Worm (Caenorhabditis elegans) whole organism, L4 larva: Measurements from ENCODE around the gene ifbp-1.

ENCODE experiments used
- F10B5.3 ChIP-seq: sonication (generic microtip); optimal IDR thresholded peaks from 2 replicates; lab custom pipeline; 2016; ENCODE audit warnings: mild to moderate bottlenecking, missing genetic modification characterization, missing compliant biosample characterization
- F26F4.8 ChIP-seq: fragments of 200-800 bp; sonication (Bioruptor generic); conservative IDR thresholded peaks from 2 replicates; pipeline ENCODE4 v1.3.6; 2022; ENCODE audit warnings: missing genetic modification characterization, missing compliant biosample characterization
- F49E8.2 ChIP-seq: sonication (generic microtip); optimal IDR thresholded peaks from 2 replicates; lab custom pipeline; 2016; ENCODE audit warnings: missing compliant biosample characterization, mild to moderate bottlenecking, missing genetic modification characterization, borderline replicate concordance
- T20F7.1 ChIP-seq: fragments of 200-800 bp; sonication (Bioruptor generic); optimal IDR thresholded peaks from 2 replicates; lab custom pipeline; 2018; ENCODE audit warnings: mild to moderate bottlenecking, missing genetic modification characterization, missing compliant biosample characterization
- Y48G9A.11 ChIP-seq: fragments of 200-800 bp; sonication (Bioruptor generic); IDR thresholded peaks from 2 replicates; pipeline ENCODE4 v1.3.6; 2022; ENCODE audit warnings: missing genetic modification reagents, missing genetic modification characterization, missing compliant biosample characterization
- ZK337.2 ChIP-seq: fragments of 200-800 bp; sonication (Bioruptor generic); IDR thresholded peaks from 2 replicates; pipeline ENCODE4 v1.3.6; 2022; ENCODE audit warnings: missing genetic modification reagents, missing genetic modification characterization, missing compliant biosample characterization
- aha-1 ChIP-seq: fragments of 150-350 bp; peaks from one replicate; lab custom pipeline; 2014; ENCODE audit warnings: missing biosample characterization, missing genetic modification characterization
- aly-2 ChIP-seq: sonication (generic microtip); optimal IDR thresholded peaks from 2 replicates; lab custom pipeline; 2018; ENCODE audit warnings: missing biosample characterization, missing genetic modification characterization
- attf-4 ChIP-seq: sonication (generic microtip); optimal IDR thresholded peaks from 3 replicates; lab custom pipeline; 2017; ENCODE audit warnings: missing biosample characterization, missing genetic modification characterization
- ceh-28 ChIP-seq: fragments of 150-350 bp; optimal IDR thresholded peaks from 2 replicates; lab custom pipeline; 2014; ENCODE audit warnings: missing biosample characterization, missing genetic modification reagents, missing genetic modification characterization
- ceh-44 ChIP-seq: fragments of 200-800 bp; sonication (Bioruptor generic); IDR thresholded peaks from 2 replicates; pipeline ENCODE4 v1.3.6; 2022; ENCODE audit warnings: missing genetic modification reagents, missing genetic modification characterization, missing compliant biosample characterization
- ceh-82 ChIP-seq: sonication (generic microtip); optimal IDR thresholded peaks from 2 replicates; lab custom pipeline; 2017; ENCODE audit warnings: missing biosample characterization, missing genetic modification characterization
- cey-2 ChIP-seq: sonication (generic microtip); optimal IDR thresholded peaks from 3 replicates; lab custom pipeline; 2017; ENCODE audit warnings: missing genetic modification characterization, mild to moderate bottlenecking, missing compliant biosample characterization, antibody characterized with exemption, borderline replicate concordance; ENCODE audit not compliant: insufficient read depth
- daf-12 ChIP-seq: fragments of 150-350 bp; optimal IDR thresholded peaks from 2 replicates; lab custom pipeline; 2014; ENCODE audit warnings: missing biosample characterization, missing genetic modification reagents, missing genetic modification characterization
- dpl-1 ChIP-seq: fragments of 150-350 bp; optimal IDR thresholded peaks from 2 replicates; lab custom pipeline; 2014; ENCODE audit warnings: missing biosample characterization, missing genetic modification reagents, missing genetic modification characterization
- egl-27 ChIP-seq: sonication (generic microtip); optimal IDR thresholded peaks from 3 replicates; lab custom pipeline; 2017; ENCODE audit warnings: missing biosample characterization, missing genetic modification reagents, missing genetic modification characterization
- egl-43 ChIP-seq: fragments of 200-800 bp; sonication (Bioruptor generic); IDR thresholded peaks from 2 replicates; pipeline ENCODE4 v1.3.6; 2022; ENCODE audit warnings: missing genetic modification reagents, missing genetic modification characterization, missing compliant biosample characterization
- gei-8 ChIP-seq: fragments of 200-800 bp; sonication (Bioruptor generic); optimal IDR thresholded peaks from 2 replicates; lab custom pipeline; 2018; ENCODE audit warnings: mild to moderate bottlenecking, missing genetic modification characterization, missing compliant biosample characterization
- hlh-11 ChIP-seq: fragments of 200-800 bp; sonication (Bioruptor generic); optimal IDR thresholded peaks from 2 replicates; lab custom pipeline; 2018; ENCODE audit warnings: mild to moderate bottlenecking, missing genetic modification characterization, missing compliant biosample characterization
- hlh-30 ChIP-seq: sonication (generic microtip); optimal IDR thresholded peaks from 2 replicates; lab custom pipeline; 2017; ENCODE audit warnings: antibody characterized with exemption, mild to moderate bottlenecking, missing genetic modification characterization, missing compliant biosample characterization; ENCODE audit not compliant: insufficient read depth
- hmg-1.1 ChIP-seq: fragments of 200-800 bp; sonication (Bioruptor generic); IDR thresholded peaks from 2 replicates; pipeline ENCODE4 v1.3.6; 2022; ENCODE audit warnings: missing genetic modification reagents, missing genetic modification characterization, missing compliant biosample characterization
- lin-15B ChIP-seq: fragments of 150-350 bp; sonication (generic microtip); optimal IDR thresholded peaks from 3 replicates; lab custom pipeline; 2014; ENCODE audit warnings: missing biosample characterization, missing genetic modification characterization
- lsy-2 ChIP-seq, 2 experiments: fragments of 150-350 bp in 1 of 2; sonication (generic microtip) in 1 of 2; optimal IDR thresholded peaks; 2 replicates each; lab custom pipeline; 2014 to 2017; ENCODE audit warnings: missing biosample characterization in 2 of 2, missing genetic modification characterization in 2 of 2
- mep-1 ChIP-seq: fragments of 150-350 bp; sonication (generic microtip); optimal IDR thresholded peaks from 3 replicates; lab custom pipeline; 2014; ENCODE audit warnings: missing biosample characterization, missing genetic modification characterization
- mes-2 ChIP-seq: sonication (generic microtip); optimal IDR thresholded peaks from 2 replicates; lab custom pipeline; 2016; ENCODE audit warnings: missing genotype, mild to moderate bottlenecking, missing genetic modification characterization, missing compliant biosample characterization; ENCODE audit not compliant: poor library complexity, severe bottlenecking
- mxl-3 ChIP-seq: fragments of 200-800 bp; sonication (Bioruptor generic); optimal IDR thresholded peaks from 2 replicates; lab custom pipeline; 2018; ENCODE audit warnings: mild to moderate bottlenecking, missing genetic modification characterization, missing compliant biosample characterization
- nhr-102 ChIP-seq: sonication (generic microtip); optimal IDR thresholded peaks from 2 replicates; lab custom pipeline; 2016; ENCODE audit warnings: mild to moderate bottlenecking, missing genetic modification characterization, moderate library complexity, missing compliant biosample characterization
- nhr-11 ChIP-seq: fragments of 150-350 bp; optimal IDR thresholded peaks from 2 replicates; lab custom pipeline; 2014; ENCODE audit warnings: missing biosample characterization, missing genetic modification characterization
- nhr-25 ChIP-seq: sonication (generic microtip); optimal IDR thresholded peaks from 2 replicates; lab custom pipeline; 2017; ENCODE audit warnings: missing genetic modification characterization, mild to moderate bottlenecking, missing compliant biosample characterization, antibody characterized with exemption, moderate library complexity, borderline replicate concordance; ENCODE audit not compliant: insufficient read depth
- nhr-28 ChIP-seq: fragments of 150-350 bp; optimal IDR thresholded peaks from 2 replicates; lab custom pipeline; 2014; ENCODE audit warnings: missing biosample characterization, missing genetic modification characterization
- nhr-42 ChIP-seq: fragments of 200-800 bp; sonication (Bioruptor generic); IDR thresholded peaks from 2 replicates; pipeline ENCODE4 v1.3.6; 2022; ENCODE audit warnings: missing genetic modification characterization, missing compliant biosample characterization
- nhr-6 ChIP-seq: fragments of 150-350 bp; optimal IDR thresholded peaks from 2 replicates; lab custom pipeline; 2014; ENCODE audit warnings: missing biosample characterization, missing genetic modification characterization
- nhr-77 ChIP-seq: fragments of 150-350 bp; optimal IDR thresholded peaks from 2 replicates; lab custom pipeline; 2014; ENCODE audit warnings: missing biosample characterization, missing genetic modification characterization
- pqm-1 ChIP-seq: sonication (generic microtip); optimal IDR thresholded peaks from 2 replicates; lab custom pipeline; 2017; ENCODE audit warnings: missing biosample characterization, missing genetic modification characterization
- saeg-2 ChIP-seq: fragments of 200-800 bp; sonication (Bioruptor generic); IDR thresholded peaks from 2 replicates; pipeline ENCODE4 v1.3.6; 2022; ENCODE audit warnings: missing genetic modification reagents, missing genetic modification characterization, missing compliant biosample characterization
- snpc-1.2 ChIP-seq: fragments of 200-800 bp; sonication (Bioruptor generic); IDR thresholded peaks from 2 replicates; pipeline ENCODE4 v1.3.6; 2022; ENCODE audit warnings: missing genetic modification reagents, missing genetic modification characterization, missing compliant biosample characterization
- snpc-4 ChIP-seq: fragments of 150-350 bp; optimal IDR thresholded peaks from 2 replicates; lab custom pipeline; 2014; ENCODE audit warnings: missing biosample characterization, missing genetic modification characterization
- tra-1 ChIP-seq: fragments of 200-800 bp; sonication (Bioruptor generic); IDR thresholded peaks from 2 replicates; pipeline ENCODE4 v1.3.6; 2022; ENCODE audit warnings: missing genetic modification reagents, missing genetic modification characterization, missing compliant biosample characterization
- unc-130 ChIP-seq: sonication (generic microtip); optimal IDR thresholded peaks from 2 replicates; lab custom pipeline; 2016; ENCODE audit warnings: missing genetic modification reagents, missing genetic modification characterization, missing compliant biosample characterization
- unc-62 ChIP-seq, 3 experiments: fragments of 150-350 bp in 1 of 3; sonication (generic microtip); optimal IDR thresholded peaks in 2 of 3; peaks in 1 of 3; 1 replicate in 1 of 3; 2 replicates in 2 of 3; lab custom pipeline; 2014 to 2017; ENCODE audit warnings: missing biosample characterization in 3 of 3, missing genetic modification characterization in 3 of 3, missing genetic modification reagents in 3 of 3, missing genotype in 1 of 3
- zfp-2 ChIP-seq: sonication (generic microtip); optimal IDR thresholded peaks from 2 replicates; lab custom pipeline; 2016; ENCODE audit warnings: mild to moderate bottlenecking, missing genetic modification characterization, missing compliant biosample characterization
- zfp-3 ChIP-seq: fragments of 200-800 bp; sonication (Bioruptor generic); conservative IDR thresholded peaks from 2 replicates; pipeline ENCODE4 v1.3.6; 2022; ENCODE audit warnings: missing genetic modification reagents, missing genetic modification characterization, missing compliant biosample characterization
- zip-11 ChIP-seq: fragments of 200-800 bp; sonication (Bioruptor generic); IDR thresholded peaks from 2 replicates; pipeline ENCODE4 v1.3.6; 2022; ENCODE audit warnings: missing genetic modification characterization, missing compliant biosample characterization

The ifbp-1 gene

DNA sequence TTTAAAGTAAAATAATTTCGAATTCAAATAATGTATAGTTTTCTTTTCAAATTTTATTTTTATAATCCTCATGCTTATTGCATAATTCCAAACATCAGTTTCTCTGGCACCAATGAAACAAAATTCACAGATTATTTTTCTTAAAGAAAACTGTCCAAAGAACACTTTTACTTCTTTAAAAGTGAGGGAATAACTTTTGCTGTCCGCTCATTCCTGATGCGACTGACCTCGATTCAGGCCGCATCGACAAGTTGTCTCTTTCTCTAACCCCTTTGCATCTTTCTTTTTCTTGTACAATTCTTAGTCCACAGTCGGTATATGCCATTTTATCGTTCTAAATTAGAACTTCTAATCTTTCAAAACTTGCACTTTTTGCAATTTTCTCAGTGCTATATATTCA, 26.4 kb upstream of the ifbp-1 start, which contains the start of gene F53F1.2:
Gene F53F1.2 (plus strand): TSS at position 306 of the 400 bp plus-strand sequence.
- TF ChIP-seq mes-2 (no peak), hlh-30 (tag; lab: Kevin White, UChicago) (no peak), nhr-77 (tag; lab: Kevin White, UChicago) (no peak), nhr-28 (peak; percentile 11), snpc-4 (tag; lab: Kevin White, UChicago) (no peak), attf-4 (no peak), nhr-25 (tag; lab: Kevin White, UChicago) (no peak), daf-12 (tag; lab: Kevin White, UChicago) (no peak), gei-8 (GFP tag; lab: Kevin White, UChicago) (no peak), aha-1 (tag; lab: Kevin White, UChicago) (peak; percentile 91), tra-1 (GFP tag; lab: Robert Waterston, UW) (no peak), nhr-102 (tag; lab: Kevin White, UChicago) (no peak), egl-43 (GFP tag; lab: Robert Waterston, UW) (no peak)

DNA sequence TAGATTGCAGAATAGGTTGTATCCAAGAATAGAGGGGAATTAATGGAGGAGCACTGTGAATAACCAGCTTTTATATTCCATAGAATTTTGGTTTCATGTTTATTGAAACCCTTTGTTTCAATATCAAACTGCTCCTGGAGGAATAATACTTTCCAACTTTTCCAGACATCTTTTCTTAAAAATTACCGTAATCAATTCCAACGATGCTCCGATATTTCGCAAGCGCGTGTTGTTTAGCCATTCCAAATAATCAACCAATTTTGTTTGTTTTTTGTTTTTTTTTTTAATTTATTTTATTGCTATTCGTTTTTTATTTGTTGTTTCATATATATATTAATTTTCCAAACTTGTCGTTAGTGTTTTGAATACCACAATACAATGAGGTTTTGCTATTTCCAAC, 26.0 kb upstream of the ifbp-1 start, which contains the start of gene cutl-1:
Gene cutl-1 (minus strand): TSS at position 83 of the 400 bp plus-strand sequence.
- TF ChIP-seq tra-1 (GFP tag; lab: Robert Waterston, UW) (no peak), nhr-25 (tag; lab: Kevin White, UChicago) (no peak), Y48G9A.11 (GFP tag; lab: Robert Waterston, UW) (peak; percentile 94), lsy-2 (tag; optimal IDR thresholded peaks at IDR 0.05; lab: Kevin White, UChicago) (peak in 1 of 2 experiments; percentile 15), F10B5.3 (no peak), ceh-82 (tag; lab: Kevin White, UChicago) (no peak), T20F7.1 (GFP tag; lab: Kevin White, UChicago) (peak; percentile 74), nhr-6 (tag; lab: Kevin White, UChicago) (no peak)

DNA sequence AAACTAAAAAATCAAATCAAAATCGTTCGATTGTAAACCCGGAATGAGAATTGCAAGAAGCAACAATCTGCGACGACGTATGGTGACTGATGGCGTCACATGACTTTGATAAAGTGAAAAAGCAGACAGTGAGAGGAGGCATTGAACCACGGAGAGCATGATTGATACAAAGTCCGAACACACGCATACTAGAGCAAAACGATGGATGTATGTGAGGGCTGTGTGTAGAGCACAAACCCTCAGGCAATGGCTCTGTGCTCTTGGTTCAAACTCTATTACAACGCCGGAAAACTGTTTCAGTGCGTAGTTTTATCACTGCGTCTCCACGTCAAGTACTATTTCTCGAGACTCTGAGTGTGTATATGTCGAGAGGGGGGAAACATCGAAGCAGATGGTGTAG, 22.5 kb upstream of the ifbp-1 start:
- TF ChIP-seq hmg-1.1 (GFP tag; lab: Robert Waterston, UW) (no peak), unc-130 (GFP tag; lab: Kevin White, UChicago) (no peak), nhr-42 (GFP tag; lab: Robert Waterston, UW) (no peak), unc-62 (GFP tag; optimal IDR thresholded peaks at IDR 0.05 in 1 of 2; lab: Kevin White, UChicago) (peak in 1 of 2 experiments; percentile 95), unc-62 (tag; optimal IDR thresholded peaks at IDR 0.05; lab: Kevin White, UChicago) (no peak), aly-2 (tag; lab: Kevin White, UChicago) (no peak), hlh-11 (tag; lab: Kevin White, UChicago) (peak; percentile 57), dpl-1 (GFP tag; lab: Kevin White, UChicago) (no peak), pqm-1 (tag; lab: Kevin White, UChicago) (no peak), nhr-28 (peak; percentile 69), zip-11 (GFP tag; lab: Robert Waterston, UW) (no peak), F26F4.8 (GFP tag; lab: Robert Waterston, UW) (no peak), aha-1 (tag; lab: Kevin White, UChicago) (no peak), nhr-11 (tag; lab: Kevin White, UChicago) (peak; percentile 57), hlh-30 (tag; lab: Kevin White, UChicago) (peak; percentile 72)

DNA sequence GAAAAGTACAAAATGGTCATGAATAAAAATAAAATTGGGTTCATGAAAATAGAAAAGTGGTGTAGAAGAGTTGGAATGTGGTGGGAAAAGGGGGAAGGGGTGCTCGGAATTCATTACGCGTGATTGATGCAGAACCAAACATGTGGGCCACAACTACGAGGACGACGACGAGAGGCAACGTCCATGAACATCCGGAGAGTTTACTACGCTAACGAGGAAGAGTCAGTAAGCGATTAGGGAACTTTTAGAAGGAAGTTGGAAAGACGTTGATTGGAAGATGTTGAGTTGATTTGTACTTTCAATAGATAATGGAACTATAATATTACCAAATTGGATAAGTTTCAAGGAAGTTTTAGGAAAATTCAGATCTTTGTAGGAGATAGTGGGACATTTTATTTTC, 21.6 kb upstream of the ifbp-1 start:
- TF ChIP-seq mep-1 (tag; lab: Kevin White, UChicago) (no peak), egl-27 (tag; lab: Kevin White, UChicago) (no peak), lin-15B (tag; lab: Kevin White, UChicago) (no peak), ZK337.2 (GFP tag; lab: Robert Waterston, UW) (no peak), hmg-1.1 (GFP tag; lab: Robert Waterston, UW) (no peak), saeg-2 (GFP tag; lab: Robert Waterston, UW) (no peak), zfp-2 (tag; lab: Kevin White, UChicago) (no peak), F49E8.2 (no peak), zfp-3 (GFP tag; lab: Robert Waterston, UW) (no peak), ceh-44 (GFP tag; lab: Robert Waterston, UW) (no peak), mxl-3 (GFP tag; lab: Kevin White, UChicago) (no peak), gei-8 (GFP tag; lab: Kevin White, UChicago) (no peak), ceh-28 (tag; lab: Kevin White, UChicago) (no peak), cey-2 (tag; lab: Kevin White, UChicago) (no peak), snpc-1.2 (no peak)
